Fruit fly (Drosophila melanogaster): ENCODE results near the gene Meics.

Meics gene

dm6 chr3L:13957212-13957668 is 7.3 kb downstream of the Meics start (continued):
- TF ChIP-seq CG8281 (tag; optimal IDR thresholded peaks at IDR 0.05) (peak; percentile 39), CG5245 (GFP tag; optimal IDR thresholded peaks at IDR 0.05) (peak; percentile 51), E2f1 (GFP tag; IDR thresholded peaks at IDR 0.05) (no peak; the same call in 1 of the 2 replicates), CG12659 (GFP tag; optimal IDR thresholded peaks at IDR 0.05) (peak; percentile 59), Atf6 (GFP tag; IDR thresholded peaks at IDR 0.05) (no peak), CG31224 (GFP tag; IDR thresholded peaks at IDR 0.05) (no peak), wek (GFP tag; optimal IDR thresholded peaks at IDR 0.05) (no peak), CG11093 (GFP tag; IDR thresholded peaks at IDR 0.05) (no peak), CG12769 (tag; optimal IDR thresholded peaks at IDR 0.05) (no peak), Bteb2 (GFP tag; optimal IDR thresholded peaks at IDR 0.05) (peak; percentile 26), CTCF (GFP tag; optimal IDR thresholded peaks at IDR 0.05) (peak; percentile 0), CG4820 (GFP tag; optimal IDR thresholded peaks at IDR 0.05) (peak; percentile 77), Dll (GFP tag; IDR thresholded peaks at IDR 0.05; ENCODE audit: partially characterized antibody) (no peak), Sox100B (GFP tag; optimal IDR thresholded peaks at IDR 0.05) (peak; percentile 92), hb (GFP tag; IDR thresholded peaks at IDR 0.05; ENCODE audit: partially characterized antibody) (no peak), CG17802 (tag; optimal IDR thresholded peaks at IDR 0.05) (no peak), Ets65A (GFP tag) (peak; percentile 44), trem (tag; optimal IDR thresholded peaks at IDR 0.05) (peak; percentile 59), cwo (GFP tag; optimal IDR thresholded peaks at IDR 0.05) (peak; percentile 54), lab (GFP tag; optimal IDR thresholded peaks at IDR 0.05) (peak; percentile 50), Dad (GFP tag; optimal IDR thresholded peaks at IDR 0.05) (no peak), org-1 (GFP tag; optimal IDR thresholded peaks at IDR 0.05) (peak; percentile 71), CG13894 (tag; optimal IDR thresholded peaks at IDR 0.05) (no peak), zen2 (GFP tag; IDR thresholded peaks at IDR 0.05; ENCODE audit: partially characterized antibody) (no peak), CG6654 (GFP tag; optimal IDR thresholded peaks at IDR 0.05) (peak; percentile 47), CG6175 (GFP tag; IDR thresholded peaks at IDR 0.05) (no peak), CG11398 (GFP tag; optimal IDR thresholded peaks at IDR 0.05) (no peak), CG18599 (GFP tag; optimal IDR thresholded peaks at IDR 0.05) (peak; percentile 67), CG7839 (tag; optimal IDR thresholded peaks at IDR 0.05) (peak; percentile 76), lola (GFP tag; optimal IDR thresholded peaks at IDR 0.05) (peak in 1 of 3 experiments; percentile 87), CG32767 (GFP tag; IDR thresholded peaks at IDR 0.05) (peak; percentile 46; the same call in 1 of the 2 replicates), pan (optimal IDR thresholded peaks at IDR 0.05) (no peak), pan (GFP tag; optimal IDR thresholded peaks at IDR 0.05 in 1 of 2, IDR thresholded peaks at IDR 0.05 in 1 of 2) (peak in 1 of 2 experiments; percentile 47), Oaz (GFP tag; IDR thresholded peaks at IDR 0.05) (no peak), CG12744 (GFP tag; optimal IDR thresholded peaks at IDR 0.05) (no peak), Rfx (GFP tag; IDR thresholded peaks at IDR 0.05) (no peak), H2.0 (GFP tag; IDR thresholded peaks at IDR 0.05) (no peak; the same call in 1 of the 2 replicates), CG10654 (GFP tag; optimal IDR thresholded peaks at IDR 0.05) (peak; percentile 57), Hey (tag; optimal IDR thresholded peaks at IDR 0.05) (no peak), Doc2 (GFP tag; IDR thresholded peaks at IDR 0.05) (no peak), CG11696 (GFP tag; IDR thresholded peaks at IDR 0.05) (no peak), HLHmδ (GFP tag; optimal IDR thresholded peaks at IDR 0.05) (no peak), CG16813 (GFP tag; IDR thresholded peaks at IDR 0.05; ENCODE audit: partially characterized antibody) (no peak), vnd (GFP tag; IDR thresholded peaks at IDR 0.05; ENCODE audit: partially characterized antibody) (no peak), sd (tag; optimal IDR thresholded peaks at IDR 0.05) (no peak), CG2129 (GFP tag; IDR thresholded peaks at IDR 0.05; ENCODE audit: partially characterized antibody) (no peak), MESR4 (GFP tag; optimal IDR thresholded peaks at IDR 0.05) (no peak), Fer1 (GFP tag; optimal IDR thresholded peaks at IDR 0.05) (peak; percentile 46), nmo (GFP tag; optimal IDR thresholded peaks at IDR 0.05) (peak; percentile 76), run (tag; optimal IDR thresholded peaks at IDR 0.05) (peak; percentile 46), CG15073 (GFP tag; optimal IDR thresholded peaks at IDR 0.05) (no peak)

Measured in whole organism, embryonic.